Fruit fly (Drosophila melanogaster): ENCODE measurements around the gene Es2.

dm6 chrX:8466729-8467215 is 5.5 kb downstream of the Es2 start:
- TF ChIP-seq CG1620 (GFP tag; optimal IDR thresholded peaks at IDR 0.05) = no peak
- TF ChIP-seq kay (GFP tag; ENCODE audit: borderline replicate concordance) = no peak
- TF ChIP-seq CG7045 (GFP tag; optimal IDR thresholded peaks at IDR 0.05) = no peak
- no peak for TF ChIP-seq Hr96 (GFP tag; optimal IDR thresholded peaks at IDR 0.05)
- TF ChIP-seq CG14711 (tag; optimal IDR thresholded peaks at IDR 0.05) = no peak
